Worm (Caenorhabditis elegans) whole organism, L1 larva: Measurements from ENCODE around the gene K02E2.7.
A peak's percentile ranks its signal among the peaks of the same experiment; 100 is the strongest.

Source experiments
- C16A3.4 ChIP-seq: fragments of 150-350 bp; optimal IDR thresholded peaks from 2 replicates; lab custom pipeline; 2014; ENCODE audit warnings: missing biosample characterization, missing genetic modification characterization
- C34B4.2 ChIP-seq: sonication (generic microtip); optimal IDR thresholded peaks from 2 replicates; lab custom pipeline; 2017; ENCODE audit warnings: mild to moderate bottlenecking, missing genetic modification characterization, missing compliant biosample characterization
- F16B12.6 ChIP-seq: fragments of 150-350 bp; optimal IDR thresholded peaks from 2 replicates; lab custom pipeline; 2014; ENCODE audit warnings: missing biosample characterization, missing genetic modification characterization
- Y116A8C.19 ChIP-seq: sonication (generic microtip); optimal IDR thresholded peaks from 2 replicates; lab custom pipeline; 2016; ENCODE audit warnings: missing compliant biosample characterization, missing genetic modification characterization, borderline replicate concordance
- aly-2 ChIP-seq: fragments of 150-350 bp; optimal IDR thresholded peaks from 2 replicates; lab custom pipeline; 2014; ENCODE audit warnings: missing biosample characterization, missing genetic modification characterization
- ama-1 ChIP-seq: fragments of 150-350 bp; optimal IDR thresholded peaks from 2 replicates; lab custom pipeline; 2014
- blmp-1 ChIP-seq: fragments of 150-350 bp; optimal IDR thresholded peaks from 2 replicates; lab custom pipeline; 2014; ENCODE audit warnings: missing biosample characterization, missing genetic modification characterization
- ceh-63 ChIP-seq: fragments of 200-800 bp; sonication (Bioruptor generic); optimal IDR thresholded peaks from 2 replicates; lab custom pipeline; 2018; ENCODE audit warnings: mild to moderate bottlenecking, missing genetic modification characterization, missing compliant biosample characterization
- ceh-8 ChIP-seq: fragments of 200-800 bp; sonication (Bioruptor generic); optimal IDR thresholded peaks from 2 replicates; lab custom pipeline; 2018; ENCODE audit warnings: mild to moderate bottlenecking, missing genetic modification characterization, moderate library complexity, missing compliant biosample characterization
- ceh-82 ChIP-seq, 3 experiments: fragments of 150-350 bp in 1 of 3; sonication (generic microtip) in 2 of 3; optimal IDR thresholded peaks; 2 replicates each; lab custom pipeline; 2014 to 2017; ENCODE audit warnings: missing biosample characterization in 3 of 3, missing genetic modification characterization in 3 of 3
- ces-1 ChIP-seq: fragments of 150-350 bp; optimal IDR thresholded peaks from 2 replicates; lab custom pipeline; 2014; ENCODE audit warnings: missing biosample characterization, missing genetic modification reagents, missing genetic modification characterization
- dpl-1 ChIP-seq, 3 experiments: fragments of 150-350 bp in 2 of 3; sonication (generic microtip) in 1 of 3; optimal IDR thresholded peaks; 2 replicates each; lab custom pipeline; 2014 to 2017; ENCODE audit warnings: missing biosample characterization in 3 of 3, missing genetic modification characterization in 3 of 3, missing genetic modification reagents in 3 of 3
- efl-1 ChIP-seq, 4 experiments: fragments of 150-350 bp; optimal IDR thresholded peaks in 3 of 4; peaks in 1 of 4; 1 replicate in 1 of 4; 2 replicates in 3 of 4; lab custom pipeline; 2014; ENCODE audit warnings: missing biosample characterization in 2 of 4, missing genetic modification characterization in 2 of 4, missing genetic modification reagents in 2 of 4
- ets-5 ChIP-seq: fragments of 200-800 bp; sonication (Bioruptor generic); IDR thresholded peaks from 2 replicates; pipeline ENCODE4 v1.3.6; 2022; ENCODE audit warnings: missing genetic modification characterization, missing compliant biosample characterization
- fkh-4 ChIP-seq: sonication (generic microtip); optimal IDR thresholded peaks from 2 replicates; lab custom pipeline; 2016; ENCODE audit warnings: missing compliant biosample characterization, missing genetic modification characterization, borderline replicate concordance
- fkh-8 ChIP-seq: sonication (generic microtip); optimal IDR thresholded peaks from 2 replicates; lab custom pipeline; 2016; ENCODE audit warnings: mild to moderate bottlenecking, missing genetic modification characterization, missing compliant biosample characterization
- fos-1 ChIP-seq: fragments of 150-350 bp; optimal IDR thresholded peaks from 2 replicates; lab custom pipeline; 2014; ENCODE audit warnings: missing biosample characterization, missing genetic modification characterization
- grh-1 ChIP-seq: fragments of 200-800 bp; sonication (Bioruptor generic); IDR thresholded peaks from 2 replicates; pipeline ENCODE4 v1.3.6; 2022; ENCODE audit warnings: missing genetic modification reagents, missing genetic modification characterization, missing compliant biosample characterization
- hlh-17 ChIP-seq: fragments of 200-800 bp; sonication (Bioruptor generic); optimal IDR thresholded peaks from 2 replicates; lab custom pipeline; 2018; ENCODE audit warnings: missing genetic modification characterization, mild to moderate bottlenecking, missing compliant biosample characterization, moderate library complexity, borderline replicate concordance
- irx-1 ChIP-seq: sonication (generic microtip); optimal IDR thresholded peaks from 2 replicates; lab custom pipeline; 2016; ENCODE audit warnings: missing genetic modification characterization, missing compliant biosample characterization
- isw-1 ChIP-seq: fragments of 200-800 bp; sonication (Bioruptor generic); IDR thresholded peaks from 2 replicates; pipeline ENCODE4 v1.3.6; 2022; ENCODE audit warnings: missing genetic modification characterization, missing compliant biosample characterization
- lin-14 ChIP-seq: fragments of 200-800 bp; sonication (Bioruptor generic); optimal IDR thresholded peaks from 2 replicates; lab custom pipeline; 2018; ENCODE audit warnings: mild to moderate bottlenecking, missing genetic modification characterization, moderate library complexity, missing compliant biosample characterization
- lin-39 ChIP-seq: fragments of 150-350 bp; optimal IDR thresholded peaks from 2 replicates; lab custom pipeline; 2014; ENCODE audit warnings: missing biosample characterization, missing genetic modification reagents, missing genetic modification characterization
- lir-3 ChIP-seq: sonication (generic microtip); optimal IDR thresholded peaks from 2 replicates; lab custom pipeline; 2016; ENCODE audit warnings: mild to moderate bottlenecking, missing genetic modification characterization, moderate library complexity, missing compliant biosample characterization; ENCODE audit not compliant: poor library complexity
- mab-9 ChIP-seq: fragments of 200-800 bp; sonication (Bioruptor generic); IDR thresholded peaks from 2 replicates; pipeline ENCODE4 v1.3.6; 2022; ENCODE audit warnings: missing genetic modification reagents, missing genetic modification characterization, missing compliant biosample characterization
- nhr-11 ChIP-seq: fragments of 150-350 bp; optimal IDR thresholded peaks from 2 replicates; lab custom pipeline; 2014; ENCODE audit warnings: missing biosample characterization, missing genetic modification characterization
- nhr-12 ChIP-seq: sonication (generic microtip); optimal IDR thresholded peaks from 2 replicates; lab custom pipeline; 2017; ENCODE audit warnings: missing biosample characterization, missing genetic modification characterization
- nhr-20 ChIP-seq: sonication (generic microtip); optimal IDR thresholded peaks from 2 replicates; lab custom pipeline; 2016; ENCODE audit warnings: mild to moderate bottlenecking, missing genetic modification characterization, missing compliant biosample characterization
- nhr-237 ChIP-seq: fragments of 150-350 bp; optimal IDR thresholded peaks from 2 replicates; lab custom pipeline; 2014; ENCODE audit warnings: missing biosample characterization, missing genetic modification characterization
- nhr-71 ChIP-seq: sonication (generic microtip); optimal IDR thresholded peaks from 2 replicates; lab custom pipeline; 2016; ENCODE audit warnings: mild to moderate bottlenecking, missing genetic modification characterization, moderate library complexity, missing compliant biosample characterization
- nhr-77 ChIP-seq: fragments of 150-350 bp; optimal IDR thresholded peaks from 2 replicates; lab custom pipeline; 2014; ENCODE audit warnings: missing biosample characterization, missing genetic modification characterization
- nhr-84 ChIP-seq: sonication (generic microtip); optimal IDR thresholded peaks from 2 replicates; lab custom pipeline; 2017; ENCODE audit warnings: missing biosample characterization, missing genetic modification characterization
- nhr-85 ChIP-seq: sonication (generic microtip); peaks from one replicate; lab custom pipeline; 2016; ENCODE audit warnings: missing genetic modification characterization, inconsistent platforms, missing compliant biosample characterization
- nhr-90 ChIP-seq: sonication (generic microtip); optimal IDR thresholded peaks from 2 replicates; lab custom pipeline; 2016; ENCODE audit warnings: mild to moderate bottlenecking, missing genetic modification characterization, missing compliant biosample characterization; ENCODE audit not compliant: poor library complexity
- pax-3 ChIP-seq: fragments of 200-800 bp; sonication (Bioruptor generic); optimal IDR thresholded peaks from 2 replicates; lab custom pipeline; 2018; ENCODE audit warnings: mild to moderate bottlenecking, missing genetic modification characterization, moderate library complexity, missing compliant biosample characterization
- pqm-1 ChIP-seq: sonication (generic microtip); optimal IDR thresholded peaks from 3 replicates; lab custom pipeline; 2017; ENCODE audit warnings: missing biosample characterization, missing genetic modification characterization
- snpc-4 ChIP-seq: fragments of 150-350 bp; optimal IDR thresholded peaks from 2 replicates; lab custom pipeline; 2014; ENCODE audit warnings: missing biosample characterization, missing genetic modification characterization
- snu-23 ChIP-seq: sonication (generic microtip); optimal IDR thresholded peaks from 2 replicates; lab custom pipeline; 2016; ENCODE audit warnings: missing genetic modification characterization, missing compliant biosample characterization
- swsn-7 ChIP-seq: sonication (generic microtip); optimal IDR thresholded peaks from 2 replicates; lab custom pipeline; 2016; ENCODE audit warnings: missing genetic modification characterization, missing compliant biosample characterization
- unc-30 ChIP-seq: sonication (generic microtip); optimal IDR thresholded peaks from 2 replicates; lab custom pipeline; 2017; ENCODE audit warnings: missing biosample characterization, missing genetic modification characterization
- unc-62 ChIP-seq: fragments of 150-350 bp; optimal IDR thresholded peaks from 2 replicates; lab custom pipeline; 2014; ENCODE audit warnings: missing biosample characterization, missing genetic modification reagents, missing genetic modification characterization
- vab-15 ChIP-seq: sonication (generic microtip); optimal IDR thresholded peaks from 2 replicates; lab custom pipeline; 2017; ENCODE audit warnings: missing genotype, mild to moderate bottlenecking, missing genetic modification characterization, missing compliant biosample characterization
- zag-1 ChIP-seq: fragments of 150-350 bp; optimal IDR thresholded peaks from 2 replicates; lab custom pipeline; 2014; ENCODE audit warnings: missing biosample characterization, missing genetic modification characterization

The K02E2.7 gene

ce11 chrV:20422738-20423137, 35.9 kb upstream of the K02E2.7 start:
- TF ChIP-seq nhr-11 (no peak), nhr-12 (tag; lab: Kevin White, UChicago) (no peak), nhr-77 (tag; lab: Kevin White, UChicago) (no peak), pax-3 (tag; lab: Kevin White, UChicago) (no peak), dpl-1 (GFP tag; optimal IDR thresholded peaks at IDR 0.05; lab: Kevin White, UChicago) (peak in 2 of 3 experiments; percentile 5 to 35), C16A3.4 (tag; lab: Kevin White, UChicago) (peak; percentile 23), ets-5 (GFP tag; lab: Robert Waterston, UW) (no peak), isw-1 (no peak), pqm-1 (tag; lab: Kevin White, UChicago) (no peak), mab-9 (GFP tag; lab: Robert Waterston, UW) (no peak), vab-15 (no peak), Y116A8C.19 (tag; lab: Kevin White, UChicago) (no peak), snpc-4 (tag; lab: Kevin White, UChicago) (no peak), lin-39 (tag; lab: Kevin White, UChicago) (no peak), ces-1 (GFP tag; lab: Kevin White, UChicago) (no peak), C34B4.2 (tag; lab: Kevin White, UChicago) (no peak), nhr-85 (tag; lab: Kevin White, UChicago) (peak; percentile 89), nhr-90 (no peak), snu-23 (GFP tag; lab: Kevin White, UChicago) (peak; percentile 19), fkh-8 (no peak), fos-1 (tag; lab: Kevin White, UChicago) (no peak), F16B12.6 (tag; lab: Kevin White, UChicago) (no peak), lir-3 (tag; lab: Kevin White, UChicago) (no peak), ceh-63 (GFP tag; lab: Kevin White, UChicago) (no peak), fkh-4 (tag; lab: Kevin White, UChicago) (no peak), ceh-8 (no peak), irx-1 (tag; lab: Kevin White, UChicago) (no peak), ceh-82 (tag; optimal IDR thresholded peaks at IDR 0.05; lab: Kevin White, UChicago) (peak in 1 of 3 experiments; percentile 4), zag-1 (tag; lab: Kevin White, UChicago) (no peak), nhr-237 (no peak), efl-1 (optimal IDR thresholded peaks at IDR 0.05; lab: Kevin White, UChicago) (peak in 1 of 2 experiments; percentile 5), efl-1 (GFP tag; optimal IDR thresholded peaks at IDR 0.05 in 1 of 2; lab: Kevin White, UChicago) (peak in 1 of 2 experiments; percentile 21), nhr-84 (no peak), nhr-20 (peak; percentile 2), unc-30 (tag; lab: Kevin White, UChicago) (no peak), blmp-1 (tag; lab: Kevin White, UChicago) (peak; percentile 75), nhr-71 (tag; lab: Kevin White, UChicago) (peak; percentile 8), lin-14 (peak; percentile 66), ama-1 (lab: Kevin White, UChicago) (no peak), swsn-7 (tag; lab: Kevin White, UChicago) (no peak), hlh-17 (GFP tag; lab: Kevin White, UChicago) (no peak), unc-62 (GFP tag; lab: Kevin White, UChicago) (no peak), grh-1 (GFP tag; lab: Robert Waterston, UW) (peak; percentile 65)

- peak; percentile 48 for TF ChIP-seq nhr-85 (tag; lab: Kevin White, UChicago)
- no peak for TF ChIP-seq aly-2
- no peak for TF ChIP-seq F16B12.6 (tag; lab: Kevin White, UChicago)
- peak; percentile 44 for TF ChIP-seq pax-3 (tag; lab: Kevin White, UChicago)
- no peak for TF ChIP-seq dpl-1 (GFP tag; optimal IDR thresholded peaks at IDR 0.05; lab: Kevin White, UChicago)
- peak; percentile 15 for TF ChIP-seq lin-14
- TF ChIP-seq nhr-71 (tag; lab: Kevin White, UChicago) = peak; percentile 4
Observed at ce11 chrV:20419643-20420042, 32.8 kb upstream of the K02E2.7 start.
